Worm (Caenorhabditis elegans): ENCODE data around the gene apc-10.

DNA sequence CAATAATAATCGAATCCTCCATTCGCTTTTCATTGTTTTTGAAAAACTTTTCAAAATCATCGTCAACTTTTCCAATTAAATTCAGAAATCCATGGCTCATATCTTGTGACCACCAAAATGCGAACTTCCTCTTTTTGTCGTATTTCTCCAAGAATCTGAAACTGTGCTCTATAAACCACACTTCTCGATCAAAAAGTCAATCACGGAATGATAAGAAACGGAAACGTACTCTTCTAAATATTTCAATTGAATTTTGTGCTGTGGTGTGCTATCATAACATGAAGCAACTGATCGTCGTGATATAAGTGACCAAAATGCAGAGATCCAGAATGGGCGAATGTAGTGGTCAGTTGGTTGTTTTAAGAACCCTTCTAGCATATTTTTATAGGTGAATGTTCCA is 21.5 kb downstream of the apc-10 start:
- no peak for TF ChIP-seq lir-1 (GFP tag; conservative IDR thresholded peaks at IDR 0.05)
- TF ChIP-seq F37B4.10 (GFP tag; IDR thresholded peaks at IDR 0.05), result no peak
- TF ChIP-seq F23B12.7 (tag; optimal IDR thresholded peaks at IDR 0.05; ENCODE audit: insufficient read depth), result no peak
- no peak for TF ChIP-seq dpff-1 (tag; optimal IDR thresholded peaks at IDR 0.05)
- TF ChIP-seq pha-4 (tag; optimal IDR thresholded peaks at IDR 0.05), result no peak
- no peak for TF ChIP-seq sea-2 (GFP tag; IDR thresholded peaks at IDR 0.05)
- TF ChIP-seq ztf-28 (GFP tag; IDR thresholded peaks at IDR 0.05), result no peak
- no peak for TF ChIP-seq F10E7.11 (tag; optimal IDR thresholded peaks at IDR 0.05)
- TF ChIP-seq ama-1 (optimal IDR thresholded peaks at IDR 0.05), result no peak
- TF ChIP-seq ama-1 (GFP tag; optimal IDR thresholded peaks at IDR 0.05), result no peak

All from whole organism, young adult.